Worm (Caenorhabditis elegans) whole organism, L4 larva: ENCODE results near the gene jmjd-3.1.

Experiments used
- D1046.2 ChIP-seq: fragments of 200-800 bp; sonication (Bioruptor generic); IDR thresholded peaks from 2 replicates; pipeline ENCODE4 v1.3.6; 2022; ENCODE audit warnings: missing genetic modification characterization, missing compliant biosample characterization
- F26F4.8 ChIP-seq: fragments of 200-800 bp; sonication (Bioruptor generic); conservative IDR thresholded peaks from 2 replicates; pipeline ENCODE4 v1.3.6; 2022; ENCODE audit warnings: missing genetic modification characterization, missing compliant biosample characterization
- F44E2.7 ChIP-seq: fragments of 200-800 bp; sonication (Bioruptor generic); IDR thresholded peaks from 2 replicates; pipeline ENCODE4 v2.1.2; 2022; ENCODE audit warnings: missing genetic modification characterization, missing compliant biosample characterization
- F49E8.2 ChIP-seq: sonication (generic microtip); optimal IDR thresholded peaks from 2 replicates; lab custom pipeline; 2016; ENCODE audit warnings: missing compliant biosample characterization, mild to moderate bottlenecking, missing genetic modification characterization, borderline replicate concordance
- Y75B8A.6 ChIP-seq: fragments of 200-800 bp; sonication (Bioruptor generic); IDR thresholded peaks from 2 replicates; pipeline ENCODE4 v1.3.6; 2022; ENCODE audit warnings: missing genetic modification reagents, missing genetic modification characterization, missing compliant biosample characterization
- aly-2 ChIP-seq: sonication (generic microtip); optimal IDR thresholded peaks from 2 replicates; lab custom pipeline; 2018; ENCODE audit warnings: missing biosample characterization, missing genetic modification characterization
- ama-1 ChIP-seq: fragments of 150-350 bp; optimal IDR thresholded peaks from 2 replicates; lab custom pipeline; 2014; ENCODE audit warnings: inconsistent platforms, mixed read lengths
- attf-4 ChIP-seq: sonication (generic microtip); optimal IDR thresholded peaks from 3 replicates; lab custom pipeline; 2017; ENCODE audit warnings: missing biosample characterization, missing genetic modification characterization
- ceh-20 ChIP-seq: fragments of 200-800 bp; sonication (Bioruptor generic); IDR thresholded peaks from 2 replicates; pipeline ENCODE4 v1.3.6; 2022; ENCODE audit warnings: missing genetic modification reagents, missing genetic modification characterization, missing compliant biosample characterization
- ceh-32 ChIP-seq: sonication (generic microtip); optimal IDR thresholded peaks from 2 replicates; lab custom pipeline; 2016; ENCODE audit warnings: mild to moderate bottlenecking, missing genetic modification characterization, missing compliant biosample characterization; ENCODE audit not compliant: poor library complexity
- ceh-44 ChIP-seq: fragments of 200-800 bp; sonication (Bioruptor generic); IDR thresholded peaks from 2 replicates; pipeline ENCODE4 v1.3.6; 2022; ENCODE audit warnings: missing genetic modification reagents, missing genetic modification characterization, missing compliant biosample characterization
- ceh-62 ChIP-seq: sonication (generic microtip); optimal IDR thresholded peaks from 2 replicates; lab custom pipeline; 2017; ENCODE audit warnings: missing biosample characterization, missing genetic modification characterization
- ceh-82 ChIP-seq: sonication (generic microtip); optimal IDR thresholded peaks from 2 replicates; lab custom pipeline; 2017; ENCODE audit warnings: missing biosample characterization, missing genetic modification characterization
- daf-12 ChIP-seq: fragments of 150-350 bp; optimal IDR thresholded peaks from 2 replicates; lab custom pipeline; 2014; ENCODE audit warnings: missing biosample characterization, missing genetic modification reagents, missing genetic modification characterization
- daf-8 ChIP-seq: fragments of 200-800 bp; sonication (Bioruptor generic); IDR thresholded peaks from 2 replicates; pipeline ENCODE4 v1.3.6; 2022; ENCODE audit warnings: missing genetic modification characterization, missing compliant biosample characterization
- dmd-9 ChIP-seq: fragments of 200-800 bp; sonication (Bioruptor generic); IDR thresholded peaks from 2 replicates; pipeline ENCODE4 v1.3.6; 2022; ENCODE audit warnings: missing genetic modification reagents, missing genetic modification characterization, missing compliant biosample characterization
- duxl-1 ChIP-seq: sonication (generic microtip); optimal IDR thresholded peaks from 2 replicates; lab custom pipeline; 2016; ENCODE audit warnings: mild to moderate bottlenecking, missing genetic modification characterization, moderate library complexity, missing compliant biosample characterization; ENCODE audit not compliant: poor library complexity
- fos-1 ChIP-seq: fragments of 150-350 bp; optimal IDR thresholded peaks from 2 replicates; lab custom pipeline; 2014; ENCODE audit warnings: missing biosample characterization, missing genetic modification characterization
- gei-8 ChIP-seq: fragments of 200-800 bp; sonication (Bioruptor generic); optimal IDR thresholded peaks from 2 replicates; lab custom pipeline; 2018; ENCODE audit warnings: mild to moderate bottlenecking, missing genetic modification characterization, missing compliant biosample characterization
- hmg-1.1 ChIP-seq: fragments of 200-800 bp; sonication (Bioruptor generic); IDR thresholded peaks from 2 replicates; pipeline ENCODE4 v1.3.6; 2022; ENCODE audit warnings: missing genetic modification reagents, missing genetic modification characterization, missing compliant biosample characterization
- jun-1 ChIP-seq: fragments of 150-350 bp; optimal IDR thresholded peaks from 2 replicates; lab custom pipeline; 2014; ENCODE audit warnings: missing biosample characterization, missing genetic modification reagents, missing genetic modification characterization
- lim-7 ChIP-seq: fragments of 200-800 bp; sonication (Bioruptor generic); IDR thresholded peaks from 2 replicates; pipeline ENCODE4 v1.3.6; 2022; ENCODE audit warnings: missing genetic modification characterization, missing compliant biosample characterization
- lin-1 ChIP-seq: fragments of 200-800 bp; sonication (Bioruptor generic); IDR thresholded peaks from 2 replicates; pipeline ENCODE4 v1.3.6; 2022; ENCODE audit warnings: missing genetic modification reagents, missing genetic modification characterization, missing compliant biosample characterization
- lin-13 ChIP-seq: fragments of 150-350 bp; optimal IDR thresholded peaks from 2 replicates; lab custom pipeline; 2014; ENCODE audit warnings: missing biosample characterization, missing genetic modification reagents, missing genetic modification characterization
- lin-29 ChIP-seq: fragments of 200-800 bp; sonication (Bioruptor generic); IDR thresholded peaks from 2 replicates; pipeline ENCODE4 v1.3.6; 2022; ENCODE audit warnings: missing genetic modification reagents, missing genetic modification characterization, missing compliant biosample characterization
- lin-38 ChIP-seq: fragments of 200-800 bp; sonication (Bioruptor generic); IDR thresholded peaks from 2 replicates; pipeline ENCODE4 v1.3.6; 2022; ENCODE audit warnings: missing genetic modification reagents, missing genetic modification characterization, missing compliant biosample characterization
- lir-3 ChIP-seq: sonication (generic microtip); optimal IDR thresholded peaks from 2 replicates; lab custom pipeline; 2016; ENCODE audit warnings: mild to moderate bottlenecking, missing genetic modification characterization, missing compliant biosample characterization
- lsy-2 ChIP-seq, 2 experiments: fragments of 150-350 bp in 1 of 2; sonication (generic microtip) in 1 of 2; optimal IDR thresholded peaks; 2 replicates each; lab custom pipeline; 2014 to 2017; ENCODE audit warnings: missing biosample characterization in 2 of 2, missing genetic modification characterization in 2 of 2
- madf-5 ChIP-seq, 2 experiments: fragments of 200-800 bp; sonication (Bioruptor generic); IDR thresholded peaks; 2 replicates each; pipeline ENCODE4 v1.3.6; 2022; ENCODE audit warnings: missing compliant biosample characterization in 2 of 2, missing genetic modification characterization in 2 of 2
- madf-9 ChIP-seq: fragments of 200-800 bp; sonication (Bioruptor generic); conservative IDR thresholded peaks from 2 replicates; pipeline ENCODE4 v1.3.6; 2022; ENCODE audit warnings: missing genetic modification reagents, missing genetic modification characterization, missing compliant biosample characterization
- mdt-29 ChIP-seq: fragments of 200-800 bp; sonication (Bioruptor generic); IDR thresholded peaks from 2 replicates; pipeline ENCODE4 v1.3.6; 2022; ENCODE audit warnings: missing genetic modification reagents, missing genetic modification characterization, missing compliant biosample characterization
- mep-1 ChIP-seq: fragments of 150-350 bp; sonication (generic microtip); optimal IDR thresholded peaks from 3 replicates; lab custom pipeline; 2014; ENCODE audit warnings: missing biosample characterization, missing genetic modification characterization
- mxl-2 ChIP-seq: fragments of 200-800 bp; sonication (Bioruptor generic); conservative IDR thresholded peaks from 2 replicates; pipeline ENCODE4 v1.3.6; 2022; ENCODE audit warnings: missing genetic modification reagents, missing genetic modification characterization, missing compliant biosample characterization
- nhr-111 ChIP-seq: fragments of 200-800 bp; sonication (Bioruptor generic); optimal IDR thresholded peaks from 2 replicates; lab custom pipeline; 2018; ENCODE audit warnings: mild to moderate bottlenecking, missing genetic modification characterization, missing compliant biosample characterization
- nhr-25 ChIP-seq: sonication (generic microtip); optimal IDR thresholded peaks from 2 replicates; lab custom pipeline; 2017; ENCODE audit warnings: missing genetic modification characterization, mild to moderate bottlenecking, missing compliant biosample characterization, antibody characterized with exemption, moderate library complexity, borderline replicate concordance; ENCODE audit not compliant: insufficient read depth
- nhr-6 ChIP-seq: fragments of 150-350 bp; optimal IDR thresholded peaks from 2 replicates; lab custom pipeline; 2014; ENCODE audit warnings: missing biosample characterization, missing genetic modification characterization
- nhr-76 ChIP-seq: fragments of 150-350 bp; optimal IDR thresholded peaks from 2 replicates; lab custom pipeline; 2014; ENCODE audit warnings: missing biosample characterization, missing genetic modification characterization
- nhr-77 ChIP-seq: fragments of 150-350 bp; optimal IDR thresholded peaks from 2 replicates; lab custom pipeline; 2014; ENCODE audit warnings: missing biosample characterization, missing genetic modification characterization
- php-3 ChIP-seq: fragments of 200-800 bp; sonication (Bioruptor generic); IDR thresholded peaks from 2 replicates; pipeline ENCODE4 v1.3.6; 2022; ENCODE audit warnings: missing genetic modification reagents, missing genetic modification characterization, missing compliant biosample characterization
- pqm-1 ChIP-seq: sonication (generic microtip); optimal IDR thresholded peaks from 2 replicates; lab custom pipeline; 2017; ENCODE audit warnings: missing biosample characterization, missing genetic modification characterization
- saeg-2 ChIP-seq: fragments of 200-800 bp; sonication (Bioruptor generic); IDR thresholded peaks from 2 replicates; pipeline ENCODE4 v1.3.6; 2022; ENCODE audit warnings: missing genetic modification reagents, missing genetic modification characterization, missing compliant biosample characterization
- set-16 ChIP-seq: fragments of 200-800 bp; sonication (Bioruptor generic); IDR thresholded peaks from 2 replicates; pipeline ENCODE4 v1.3.6; 2022; ENCODE audit warnings: missing genetic modification reagents, missing genetic modification characterization, missing compliant biosample characterization
- snpc-1.2 ChIP-seq: fragments of 200-800 bp; sonication (Bioruptor generic); IDR thresholded peaks from 2 replicates; pipeline ENCODE4 v1.3.6; 2022; ENCODE audit warnings: missing genetic modification reagents, missing genetic modification characterization, missing compliant biosample characterization
- snpc-4 ChIP-seq: fragments of 150-350 bp; optimal IDR thresholded peaks from 2 replicates; lab custom pipeline; 2014; ENCODE audit warnings: missing biosample characterization, missing genetic modification characterization
- unc-130 ChIP-seq: sonication (generic microtip); optimal IDR thresholded peaks from 2 replicates; lab custom pipeline; 2016; ENCODE audit warnings: missing genetic modification reagents, missing genetic modification characterization, missing compliant biosample characterization
- unc-62 ChIP-seq, 3 experiments: fragments of 150-350 bp in 1 of 3; sonication (generic microtip); optimal IDR thresholded peaks in 2 of 3; peaks in 1 of 3; 1 replicate in 1 of 3; 2 replicates in 2 of 3; lab custom pipeline; 2014 to 2017; ENCODE audit warnings: missing biosample characterization in 3 of 3, missing genetic modification characterization in 3 of 3, missing genetic modification reagents in 3 of 3, missing genotype in 1 of 3
- zfp-3 ChIP-seq: fragments of 200-800 bp; sonication (Bioruptor generic); conservative IDR thresholded peaks from 2 replicates; pipeline ENCODE4 v1.3.6; 2022; ENCODE audit warnings: missing genetic modification reagents, missing genetic modification characterization, missing compliant biosample characterization
- zip-11 ChIP-seq: fragments of 200-800 bp; sonication (Bioruptor generic); IDR thresholded peaks from 2 replicates; pipeline ENCODE4 v1.3.6; 2022; ENCODE audit warnings: missing genetic modification characterization, missing compliant biosample characterization

jmjd-3.1 gene

ce11 chrX:8551687-8552327 lies 19.0 kb upstream of the jmjd-3.1 start, which contains the start of gene dhhc-14 (continued):
- 0 out of 2 replicates have a peak, but pooled peaks have one; percentile 28 for TF ChIP-seq ceh-20
- TF ChIP-seq lin-1 (GFP tag; lab: Robert Waterston, UW), result no peak
- TF ChIP-seq ama-1 (lab: Kevin White, UChicago), result no peak
- TF ChIP-seq zfp-3 (GFP tag; lab: Robert Waterston, UW), result no peak
- no peak for TF ChIP-seq F49E8.2 (tag; lab: Kevin White, UChicago)
- peak; percentile 63 for TF ChIP-seq hmg-1.1
- peak in 1 of 2 experiments; percentile 57 for TF ChIP-seq lsy-2 (tag; optimal IDR thresholded peaks at IDR 0.05; lab: Kevin White, UChicago)
- peak; percentile 89 for TF ChIP-seq lin-38 (GFP tag; lab: Robert Waterston, UW)
- TF ChIP-seq php-3 (GFP tag; lab: Robert Waterston, UW), result no peak
- TF ChIP-seq attf-4 (tag; lab: Kevin White, UChicago), result no peak
- TF ChIP-seq duxl-1 (tag; lab: Kevin White, UChicago), result no peak
- TF ChIP-seq dmd-9 (GFP tag; lab: Robert Waterston, UW), result no peak
- no peak for TF ChIP-seq mdt-29
- no peak for TF ChIP-seq mxl-2
- peak; percentile 62 for TF ChIP-seq mep-1
- no peak for TF ChIP-seq saeg-2
- TF ChIP-seq madf-5 (GFP tag; IDR thresholded peaks at IDR 0.05; lab: Robert Waterston, UW), result no peak
- TF ChIP-seq Y75B8A.6 (GFP tag; lab: Robert Waterston, UW), result no peak
- peak in 1 of 2 experiments; percentile 24 for TF ChIP-seq unc-62 (GFP tag; optimal IDR thresholded peaks at IDR 0.05 in 1 of 2; lab: Kevin White, UChicago)
- no peak for TF ChIP-seq unc-62 (tag; optimal IDR thresholded peaks at IDR 0.05; lab: Kevin White, UChicago)
- TF ChIP-seq nhr-6 (tag; lab: Kevin White, UChicago), result peak; percentile 53
- TF ChIP-seq aly-2, result no peak
- TF ChIP-seq snpc-1.2 (GFP tag; lab: Robert Waterston, UW), result no peak
- TF ChIP-seq nhr-111 (GFP tag; lab: Kevin White, UChicago), result no peak
- TF ChIP-seq D1046.2 (GFP tag; lab: Robert Waterston, UW), result no peak
- TF ChIP-seq ceh-62, result no peak
- no peak for TF ChIP-seq nhr-25
- no peak for TF ChIP-seq lin-29 (GFP tag; lab: Robert Waterston, UW)
- no peak for TF ChIP-seq lin-13 (GFP tag; lab: Kevin White, UChicago)
- no peak for TF ChIP-seq zip-11
- no peak for TF ChIP-seq daf-12 (tag; lab: Kevin White, UChicago)
- no peak for TF ChIP-seq pqm-1 (tag; lab: Kevin White, UChicago)

- TF ChIP-seq F44E2.7 (GFP tag; lab: Robert Waterston, UW), result no peak
- TF ChIP-seq gei-8 (GFP tag; lab: Kevin White, UChicago), result no peak
- no peak for TF ChIP-seq ceh-44 (GFP tag; lab: Robert Waterston, UW)
- TF ChIP-seq saeg-2, result no peak
- TF ChIP-seq unc-62 (GFP tag; optimal IDR thresholded peaks at IDR 0.05 in 1 of 2; lab: Kevin White, UChicago), result peak in 1 of 2 experiments; percentile 87
- TF ChIP-seq unc-62 (tag; optimal IDR thresholded peaks at IDR 0.05; lab: Kevin White, UChicago), result no peak
Observed at ce11 chrX:8554029-8554428, 16.8 kb upstream of the jmjd-3.1 start.

ce11 chrX:8556614-8557196 lies 14.1 kb upstream of the jmjd-3.1 start, which contains the start of gene utx-1:
Gene utx-1, plus strand, starts transcription at chrX:8557146.
- TF ChIP-seq F26F4.8 (GFP tag; lab: Robert Waterston, UW) (no peak), fos-1 (tag; lab: Kevin White, UChicago) (no peak), daf-8 (no peak), F44E2.7 (GFP tag; lab: Robert Waterston, UW) (no peak), nhr-77 (tag; lab: Kevin White, UChicago) (no peak), lim-7 (GFP tag; lab: Robert Waterston, UW) (no peak), ceh-82 (tag; lab: Kevin White, UChicago) (no peak), unc-130 (GFP tag; lab: Kevin White, UChicago) (no peak), lin-38 (GFP tag; lab: Robert Waterston, UW) (no peak), ceh-32 (tag; lab: Kevin White, UChicago) (no peak), Y75B8A.6 (GFP tag; lab: Robert Waterston, UW) (no peak), madf-9 (GFP tag; lab: Robert Waterston, UW) (no peak), lir-3 (tag; lab: Kevin White, UChicago) (no peak), jun-1 (tag; lab: Kevin White, UChicago) (no peak), snpc-4 (tag; lab: Kevin White, UChicago) (no peak), nhr-76 (tag; lab: Kevin White, UChicago) (no peak), set-16 (GFP tag; lab: Robert Waterston, UW) (no peak)
